Worm (Caenorhabditis elegans): ENCODE results near the gene cyp-35C1.

ce11 chrV:13898356-13898755, at the start of gene cyp-35C1:
- TF ChIP-seq ceh-82 (tag; optimal IDR thresholded peaks at IDR 0.05): no peak
- TF ChIP-seq nhr-11 (tag; optimal IDR thresholded peaks at IDR 0.05): no peak

Data from whole organism, L2 larva.